Worm (Caenorhabditis elegans) whole organism, early embryonic: ENCODE measurements around the gene tat-4.

ENCODE experiments used
- B0310.2 ChIP-seq: sonication (generic microtip); optimal IDR thresholded peaks from 2 replicates; lab custom pipeline; 2016; ENCODE audit warnings: mild to moderate bottlenecking, missing genetic modification characterization, missing compliant biosample characterization
- ama-1 ChIP-seq: fragments of 150-350 bp; optimal IDR thresholded peaks from 2 replicates; lab custom pipeline; 2014
- ceh-36 ChIP-seq: sonication (generic microtip); optimal IDR thresholded peaks from 2 replicates; lab custom pipeline; 2016; ENCODE audit warnings: missing genetic modification characterization, inconsistent platforms, missing compliant biosample characterization
- flt-1 ChIP-seq: fragments of 200-800 bp; sonication (Bioruptor generic); IDR thresholded peaks from 2 replicates; pipeline ENCODE4 v1.3.6; 2022; ENCODE audit warnings: missing genetic modification characterization, missing compliant biosample characterization
- sea-1 ChIP-seq: fragments of 200-800 bp; sonication (Bioruptor generic); conservative IDR thresholded peaks from 2 replicates; pipeline ENCODE4 v1.3.6; 2022; ENCODE audit warnings: missing genetic modification characterization, missing compliant biosample characterization
- tbx-37 ChIP-seq: fragments of 200-800 bp; sonication (Bioruptor generic); conservative IDR thresholded peaks from 2 replicates; pipeline ENCODE4 v1.3.6; 2022; ENCODE audit warnings: missing genetic modification reagents, missing genetic modification characterization, missing compliant biosample characterization

DNA sequence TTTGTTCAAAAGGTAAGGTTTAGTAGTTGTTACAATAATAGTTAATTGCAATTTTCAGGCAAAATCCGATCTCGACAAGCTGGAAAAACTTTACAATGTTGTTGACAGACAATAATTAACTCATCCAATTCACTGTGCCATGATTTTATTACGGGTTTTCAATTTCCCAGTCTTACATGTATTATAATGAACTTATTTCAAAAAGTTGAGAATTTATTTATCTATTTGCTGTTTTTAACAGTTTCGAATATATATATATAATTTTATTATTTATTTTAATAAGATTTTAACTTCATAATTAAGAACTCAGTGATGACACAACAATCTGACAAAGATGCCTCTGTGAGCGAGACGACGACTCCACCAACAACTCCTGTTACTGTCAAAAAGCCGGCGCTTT is 2.0 kb upstream of the tat-4 start, which contains the start of gene lelo-1:
- no peak for TF ChIP-seq B0310.2 (tag; lab: Kevin White, UChicago)
- no peak for TF ChIP-seq tbx-37 (GFP tag; lab: Robert Waterston, UW)
- TF ChIP-seq sea-1 = no peak
- TF ChIP-seq flt-1 (GFP tag; lab: Robert Waterston, UW) = no peak
- TF ChIP-seq ama-1 (lab: Kevin White, UChicago) = no peak
- no peak for TF ChIP-seq ceh-36
